Worm (Caenorhabditis elegans) whole organism, mixed stage, embryonic: ENCODE data around the gene F53C3.11.

Source experiments
- bed-3 ChIP-seq: fragments of 200-800 bp; sonication (Bioruptor generic); optimal IDR thresholded peaks from 3 replicates; lab custom pipeline; 2018; ENCODE audit warnings: mild to moderate bottlenecking, missing genetic modification characterization, moderate library complexity, missing compliant biosample characterization
- elt-3 ChIP-seq: fragments of 150-350 bp; optimal IDR thresholded peaks from 2 replicates; lab custom pipeline; 2014; ENCODE audit warnings: missing biosample characterization, missing genetic modification characterization
- hlh-1 ChIP-seq: fragments of 150-350 bp; optimal IDR thresholded peaks from 2 replicates; lab custom pipeline; 2014; ENCODE audit warnings: missing biosample characterization, missing genetic modification reagents, missing genetic modification characterization
- lin-13 ChIP-seq: fragments of 150-350 bp; optimal IDR thresholded peaks from 2 replicates; lab custom pipeline; 2014; ENCODE audit warnings: missing biosample characterization, missing genetic modification characterization
- lsy-2 ChIP-seq: fragments of 150-350 bp; optimal IDR thresholded peaks from 2 replicates; lab custom pipeline; 2014; ENCODE audit warnings: missing biosample characterization, missing genetic modification characterization
- mep-1 ChIP-seq: fragments of 150-350 bp; optimal IDR thresholded peaks from 2 replicates; lab custom pipeline; 2017; ENCODE audit warnings: missing biosample characterization, missing genetic modification reagents, missing genetic modification characterization, inconsistent platforms
- nhr-237 ChIP-seq: fragments of 150-350 bp; optimal IDR thresholded peaks from 2 replicates; lab custom pipeline; 2014; ENCODE audit warnings: missing biosample characterization, missing genetic modification characterization
- nhr-28 ChIP-seq: fragments of 150-350 bp; optimal IDR thresholded peaks from 2 replicates; lab custom pipeline; 2014; ENCODE audit warnings: missing biosample characterization, missing genetic modification characterization
- pha-4 ChIP-seq: fragments of 150-350 bp; optimal IDR thresholded peaks from 2 replicates; lab custom pipeline; 2018; ENCODE audit warnings: missing biosample characterization, missing genetic modification reagents, missing genetic modification characterization
- unc-120 ChIP-seq: sonication (generic microtip); optimal IDR thresholded peaks from 2 replicates; lab custom pipeline; 2017; ENCODE audit warnings: missing genetic modification characterization, missing compliant biosample characterization; ENCODE audit not compliant: poor library complexity, severe bottlenecking
- unc-39 ChIP-seq: fragments of 150-350 bp; optimal IDR thresholded peaks from 2 replicates; lab custom pipeline; 2014; ENCODE audit warnings: missing biosample characterization, missing genetic modification characterization
- unc-62 ChIP-seq: fragments of 150-350 bp; optimal IDR thresholded peaks from 2 replicates; lab custom pipeline; 2014; ENCODE audit warnings: missing biosample characterization, missing genetic modification reagents, missing genetic modification characterization
- ztf-11 ChIP-seq: fragments of 150-350 bp; optimal IDR thresholded peaks from 2 replicates; lab custom pipeline; 2014; ENCODE audit warnings: missing biosample characterization, missing genetic modification characterization

DNA sequence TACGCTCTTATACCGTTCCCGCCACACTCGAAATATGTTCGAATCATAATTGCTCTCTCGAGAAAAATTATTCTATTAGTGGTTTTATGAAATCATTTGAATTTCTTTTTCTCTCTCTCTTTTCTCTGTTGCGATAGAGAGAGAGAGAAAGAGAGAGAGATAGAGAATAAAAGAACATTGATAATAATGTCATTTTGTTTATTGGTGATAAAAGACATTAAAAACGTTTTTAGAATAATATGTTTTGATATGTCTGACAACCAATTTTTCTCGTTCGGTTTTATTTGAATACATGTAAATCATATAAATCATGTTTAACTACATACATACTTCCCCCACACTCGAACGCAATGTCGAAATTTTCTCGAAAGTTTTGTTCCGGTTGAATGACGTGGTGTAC is 46.5 kb upstream of the F53C3.11 start:
- TF ChIP-seq unc-62 (GFP tag; lab: Kevin White, UChicago) (no peak), mep-1 (no peak), lsy-2 (tag; lab: Kevin White, UChicago) (no peak), elt-3 (tag; lab: Kevin White, UChicago) (no peak), pha-4 (tag; lab: Kevin White, UChicago) (no peak), lin-13 (tag; lab: Kevin White, UChicago) (no peak), nhr-28 (tag; lab: Kevin White, UChicago) (no peak), nhr-237 (no peak), hlh-1 (tag; lab: Kevin White, UChicago) (no peak), unc-39 (tag; lab: Kevin White, UChicago) (no peak), ztf-11 (no peak), bed-3 (no peak), unc-120 (no peak)
